Fruit fly (Drosophila melanogaster) whole organism, embryonic: ENCODE measurements around the gene Swip-1.

Experiments
- Aef1 ChIP-seq: fragments of 200-800 bp; sonication (Bioruptor generic); IDR thresholded peaks from 3 replicates; pipeline ENCODE4 v1.3.6; 2022; ENCODE audit warnings: missing biosample characterization, missing genetic modification characterization
- Asciz ChIP-seq: fragments of 200-800 bp; sonication (Bioruptor generic); optimal IDR thresholded peaks from 2 replicates; lab custom pipeline; 2017; ENCODE audit warnings: missing biosample characterization, mild to moderate bottlenecking, missing genetic modification characterization, missing genetic modification reagents
- Atf-2 ChIP-seq: fragments of 200-800 bp; sonication (Bioruptor generic); optimal IDR thresholded peaks from 2 replicates; lab custom pipeline; 2016; ENCODE audit warnings: missing biosample characterization, missing genetic modification characterization
- CG10274 ChIP-seq: fragments of 200-800 bp; sonication (Bioruptor generic); optimal IDR thresholded peaks from 3 replicates; lab custom pipeline; 2017; ENCODE audit warnings: missing biosample characterization, mild to moderate bottlenecking, missing genetic modification characterization
- CG10543 ChIP-seq: fragments of 200-800 bp; sonication (Bioruptor generic); optimal IDR thresholded peaks from 3 replicates; lab custom pipeline; 2017; ENCODE audit warnings: missing biosample characterization, mild to moderate bottlenecking, missing genetic modification characterization, moderate library complexity
- CG10959 ChIP-seq: fragments of 200-800 bp; sonication (Bioruptor generic); IDR thresholded peaks from 2 replicates; pipeline ENCODE4 v1.3.6; 2022; ENCODE audit warnings: missing biosample characterization, missing genetic modification characterization
- CG11723 ChIP-seq: fragments of 200-800 bp; sonication (Bioruptor generic); optimal IDR thresholded peaks from 2 replicates; lab custom pipeline; 2017; ENCODE audit warnings: missing biosample characterization, mild to moderate bottlenecking, missing genetic modification characterization
- CG12236 ChIP-seq: fragments of 200-800 bp; sonication (Bioruptor generic); optimal IDR thresholded peaks from 2 replicates; lab custom pipeline; 2016; ENCODE audit warnings: missing biosample characterization, missing genetic modification characterization
- CG13894 ChIP-seq: fragments of 200-800 bp; sonication (Bioruptor generic); optimal IDR thresholded peaks from 3 replicates; lab custom pipeline; 2018; ENCODE audit warnings: missing biosample characterization, mild to moderate bottlenecking, missing genetic modification characterization, moderate library complexity
- CG14710 ChIP-seq: fragments of 200-800 bp; sonication (Bioruptor generic); optimal IDR thresholded peaks from 3 replicates; lab custom pipeline; 2019; ENCODE audit warnings: missing biosample characterization, mild to moderate bottlenecking, missing genetic modification characterization, moderate library complexity
- CG1602 ChIP-seq: fragments of 200-800 bp; sonication (Bioruptor generic); optimal IDR thresholded peaks from 3 replicates; lab custom pipeline; 2016; ENCODE audit warnings: missing biosample characterization, missing genetic modification characterization
- CG16779 ChIP-seq: fragments of 200-800 bp; sonication (Bioruptor generic); IDR thresholded peaks from 2 replicates; pipeline ENCODE4 v1.3.6; 2022; ENCODE audit warnings: missing biosample characterization, missing genetic modification characterization
- CG17568 ChIP-seq: fragments of 200-800 bp; sonication (Bioruptor generic); optimal IDR thresholded peaks from 2 replicates; lab custom pipeline; 2018; ENCODE audit warnings: missing biosample characterization, mild to moderate bottlenecking, missing genetic modification characterization, moderate library complexity
- CG18262 ChIP-seq: fragments of 200-800 bp; optimal IDR thresholded peaks from 3 replicates; lab custom pipeline; 2019; ENCODE audit warnings: missing biosample characterization, mild to moderate bottlenecking, missing genetic modification characterization, moderate library complexity
- CG18599 ChIP-seq: fragments of 200-800 bp; sonication (Bioruptor generic); optimal IDR thresholded peaks from 3 replicates; lab custom pipeline; 2017; ENCODE audit warnings: missing biosample characterization, missing genetic modification characterization, mild to moderate bottlenecking, moderate library complexity, missing genetic modification reagents
- CG3065 ChIP-seq: fragments of 200-800 bp; sonication (Bioruptor generic); optimal IDR thresholded peaks from 2 replicates; lab custom pipeline; 2016; ENCODE audit warnings: missing biosample characterization, missing genetic modification characterization
- CG34422 ChIP-seq: fragments of 200-800 bp; sonication (Bioruptor generic); IDR thresholded peaks from 3 replicates; pipeline ENCODE4 v1.3.6; 2022; ENCODE audit warnings: missing biosample characterization, missing genetic modification characterization
- CG4282 ChIP-seq: fragments of 200-800 bp; sonication (Bioruptor generic); optimal IDR thresholded peaks from 2 replicates; lab custom pipeline; 2016; ENCODE audit warnings: missing biosample characterization, missing genetic modification characterization
- CG43689 ChIP-seq: fragments of 200-800 bp; sonication (Bioruptor generic); IDR thresholded peaks from 2 replicates; pipeline ENCODE4 v1.3.6; 2022; ENCODE audit warnings: missing biosample characterization, missing genetic modification characterization
- CG4404 ChIP-seq: fragments of 200-800 bp; sonication (Bioruptor generic); IDR thresholded peaks from 2 replicates; pipeline ENCODE4 v1.3.6; 2022; ENCODE audit warnings: missing biosample characterization, missing genetic modification characterization
- Gug ChIP-seq: fragments of 200-800 bp; sonication (Bioruptor generic); IDR thresholded peaks from 4 replicates; pipeline ENCODE4 v1.3.6; 2022; ENCODE audit warnings: missing biosample characterization, missing genetic modification characterization
- HLHmδ ChIP-seq: fragments of 200-800 bp; sonication (Bioruptor generic); optimal IDR thresholded peaks from 2 replicates; lab custom pipeline; 2018; ENCODE audit warnings: missing biosample characterization, mild to moderate bottlenecking, missing genetic modification characterization, moderate library complexity
- Hmr ChIP-seq: fragments of 200-800 bp; sonication (Bioruptor generic); optimal IDR thresholded peaks from 3 replicates; lab custom pipeline; 2017; ENCODE audit warnings: mild to moderate bottlenecking, missing biosample characterization, missing genetic modification reagents, missing genetic modification characterization
- MESR4 ChIP-seq: fragments of 200-800 bp; sonication (Bioruptor generic); optimal IDR thresholded peaks from 2 replicates; lab custom pipeline; 2018; ENCODE audit warnings: missing biosample characterization, mild to moderate bottlenecking, missing genetic modification characterization, moderate library complexity
- Nf-YA ChIP-seq: fragments of 200-800 bp; sonication (Bioruptor generic); IDR thresholded peaks from 2 replicates; pipeline ENCODE4 v1.3.6; 2022; ENCODE audit warnings: missing biosample characterization, missing genetic modification characterization
- PHDP ChIP-seq: fragments of 200-800 bp; sonication (Bioruptor generic); optimal IDR thresholded peaks from 3 replicates; lab custom pipeline; 2018; ENCODE audit warnings: missing biosample characterization, mild to moderate bottlenecking, missing genetic modification characterization, moderate library complexity
- ara ChIP-seq: fragments of 200-800 bp; sonication (Bioruptor generic); IDR thresholded peaks from 2 replicates; pipeline ENCODE4 v1.3.6; 2022; ENCODE audit warnings: missing biosample characterization, missing genetic modification characterization
- az2 ChIP-seq: fragments of 200-800 bp; sonication (Bioruptor generic); optimal IDR thresholded peaks from 3 replicates; lab custom pipeline; 2016; ENCODE audit warnings: missing biosample characterization, missing genetic modification characterization
- br ChIP-seq: fragments of >200 bp; optimal IDR thresholded peaks from 2 replicates; lab custom pipeline; 2017
- chm ChIP-seq: fragments of 200-800 bp; sonication (Bioruptor generic); IDR thresholded peaks from 2 replicates; pipeline ENCODE4 v1.3.6; 2022; ENCODE audit warnings: missing biosample characterization, missing genetic modification characterization
- da ChIP-seq: fragments of 200-800 bp; sonication (Bioruptor generic); optimal IDR thresholded peaks from 2 replicates; lab custom pipeline; 2016; ENCODE audit warnings: missing biosample characterization, missing genetic modification characterization
- dan ChIP-seq: fragments of 200-800 bp; sonication (Bioruptor generic); IDR thresholded peaks from 2 replicates; pipeline ENCODE4 v1.3.6; 2022; ENCODE audit warnings: missing biosample characterization, missing genetic modification characterization
- dimm ChIP-seq: fragments of 200-800 bp; sonication (Bioruptor generic); IDR thresholded peaks from 2 replicates; pipeline ENCODE4 v1.3.6; 2022; ENCODE audit warnings: missing biosample characterization, missing genetic modification characterization
- gcm ChIP-seq: fragments of 200-800 bp; sonication (Bioruptor generic); optimal IDR thresholded peaks from 2 replicates; lab custom pipeline; 2019; ENCODE audit warnings: missing biosample characterization, mild to moderate bottlenecking, missing genetic modification characterization, moderate library complexity
- ken ChIP-seq: fragments of 200-800 bp; sonication (Bioruptor generic); IDR thresholded peaks from 3 replicates; pipeline ENCODE4 v1.3.6; 2022; ENCODE audit warnings: missing biosample characterization, missing genetic modification characterization
- lbe ChIP-seq: fragments of 200-800 bp; sonication (Bioruptor generic); optimal IDR thresholded peaks from 2 replicates; lab custom pipeline; 2016; ENCODE audit warnings: missing biosample characterization, mild to moderate bottlenecking, missing genetic modification characterization
- luna ChIP-seq: fragments of 200-800 bp; sonication (Bioruptor generic); optimal IDR thresholded peaks from 2 replicates; lab custom pipeline; 2016; ENCODE audit warnings: missing biosample characterization, missing genetic modification characterization
- oc ChIP-seq: fragments of 200-800 bp; sonication (Bioruptor generic); optimal IDR thresholded peaks from 2 replicates; lab custom pipeline; 2018; ENCODE audit warnings: missing biosample characterization, mild to moderate bottlenecking, missing genetic modification characterization, moderate library complexity
- org-1 ChIP-seq: fragments of 200-800 bp; sonication (Bioruptor generic); optimal IDR thresholded peaks from 2 replicates; lab custom pipeline; 2017; ENCODE audit warnings: missing biosample characterization, missing genetic modification characterization
- peb ChIP-seq: fragments of 200-800 bp; sonication (Bioruptor generic); IDR thresholded peaks from 2 replicates; pipeline ENCODE4 v1.3.6; 2022; ENCODE audit warnings: missing biosample characterization, missing genetic modification characterization
- pum ChIP-seq: fragments of 200-800 bp; sonication (Bioruptor generic); optimal IDR thresholded peaks from 2 replicates; lab custom pipeline; 2016; ENCODE audit warnings: missing biosample characterization, missing genetic modification characterization
- pzg ChIP-seq: fragments of 200-800 bp; sonication (Bioruptor generic); optimal IDR thresholded peaks from 3 replicates; lab custom pipeline; 2018; ENCODE audit warnings: missing biosample characterization, mild to moderate bottlenecking, missing genetic modification characterization, moderate library complexity
- row ChIP-seq: fragments of 200-800 bp; sonication (Bioruptor generic); IDR thresholded peaks from 3 replicates; pipeline ENCODE4 v1.3.6; 2022; ENCODE audit warnings: missing biosample characterization, missing genetic modification characterization
- sisA ChIP-seq: fragments of 200-800 bp; sonication (Bioruptor generic); IDR thresholded peaks from 2 replicates; pipeline ENCODE4 v1.3.6; 2022; ENCODE audit warnings: missing biosample characterization, missing genetic modification characterization
- slou ChIP-seq: fragments of 200-800 bp; sonication (Bioruptor generic); optimal IDR thresholded peaks from 3 replicates; lab custom pipeline; 2016; ENCODE audit warnings: missing biosample characterization, missing genetic modification characterization
- sna ChIP-seq: fragments of 200-800 bp; sonication (Bioruptor generic); IDR thresholded peaks from 2 replicates; pipeline ENCODE4 v1.3.6; 2022; ENCODE audit warnings: missing biosample characterization, missing genetic modification characterization; ENCODE audit not compliant: partially characterized antibody
- toy ChIP-seq: fragments of 200-800 bp; sonication (Bioruptor generic); IDR thresholded peaks from 2 replicates; pipeline ENCODE4 v1.3.6; 2022; ENCODE audit warnings: missing biosample characterization, missing genetic modification characterization
- usp ChIP-seq: fragments of >200 bp; optimal IDR thresholded peaks from 2 replicates; lab custom pipeline; 2017; ENCODE audit warnings: missing biosample characterization, missing genetic modification characterization
- vvl ChIP-seq: fragments of 200-800 bp; sonication (Bioruptor generic); IDR thresholded peaks from 2 replicates; pipeline ENCODE4 v1.3.6; 2022; ENCODE audit warnings: missing biosample characterization, missing genetic modification characterization
- zfh2 ChIP-seq: fragments of 200-800 bp; sonication (Bioruptor generic); optimal IDR thresholded peaks from 2 replicates; lab custom pipeline; 2016; ENCODE audit warnings: missing biosample characterization, missing genetic modification characterization

The Swip-1 gene

dm6 chr2L:19023972-19024743 lies 37.1 kb upstream of the Swip-1 start (continued):
- TF ChIP-seq row (GFP tag; lab: Robert Waterston, UW) (peak; percentile 70), MESR4 (GFP tag; lab: Kevin White, UChicago) (no peak), CG17568 (no peak), sna (GFP tag; lab: Robert Waterston, UW) (no peak), Atf-2 (GFP tag; lab: Kevin White, UChicago) (no peak), slou (GFP tag; lab: Kevin White, UChicago) (peak; percentile 56), PHDP (tag; lab: Kevin White, UChicago) (peak; percentile 79), vvl (no peak), CG13894 (tag; lab: Kevin White, UChicago) (peak; percentile 28), Aef1 (GFP tag; lab: Robert Waterston, UW) (peak; percentile 44; the same call in 2 of the 3 replicates), dan (GFP tag; lab: Robert Waterston, UW) (no peak), HLHmδ (no peak), CG4404 (GFP tag; lab: Robert Waterston, UW) (no peak; the same call in 1 of the 2 replicates), chm (0 out of 2 replicates have a peak, but pooled peaks have one; percentile 16), luna (no peak), zfh2 (GFP tag; lab: Kevin White, UChicago) (no peak), CG11723 (GFP tag; lab: Kevin White, UChicago) (peak; percentile 41), CG1602 (no peak), pum (GFP tag; lab: Kevin White, UChicago) (peak; percentile 17), Gug (GFP tag; lab: Robert Waterston, UW) (0 out of 4 replicates have a peak, but pooled peaks have one; percentile 25), br (no peak), sisA (GFP tag; lab: Robert Waterston, UW) (peak; percentile 62), toy (GFP tag; lab: Robert Waterston, UW) (0 out of 2 replicates have a peak, but pooled peaks have one; percentile 11), Asciz (GFP tag; lab: Kevin White, UChicago) (peak; percentile 47), CG12236 (GFP tag; lab: Kevin White, UChicago) (no peak), da (GFP tag; lab: Kevin White, UChicago) (no peak), CG43689 (no peak), usp (GFP tag; lab: Kevin White, UChicago) (no peak), CG14710 (tag; lab: Kevin White, UChicago) (peak; percentile 41), CG16779 (no peak), CG10959 (GFP tag; lab: Robert Waterston, UW) (no peak), CG34422 (no peak), Hmr (GFP tag; lab: Kevin White, UChicago) (peak; percentile 88), CG18599 (GFP tag; lab: Kevin White, UChicago) (peak; percentile 92), org-1 (GFP tag; lab: Kevin White, UChicago) (peak; percentile 74), peb (no peak; the same call in 1 of the 2 replicates), CG3065 (GFP tag; lab: Kevin White, UChicago) (no peak), lbe (GFP tag; lab: Kevin White, UChicago) (no peak), pzg (GFP tag; lab: Kevin White, UChicago) (no peak), CG10543 (peak; percentile 80), CG18262 (peak; percentile 73), Nf-YA (GFP tag; lab: Robert Waterston, UW) (no peak), oc (tag; lab: Kevin White, UChicago) (peak; percentile 31), CG10274 (GFP tag; lab: Kevin White, UChicago) (peak; percentile 9), CG4282 (GFP tag; lab: Kevin White, UChicago) (no peak), gcm (GFP tag; lab: Kevin White, UChicago) (peak; percentile 57), az2 (GFP tag; lab: Kevin White, UChicago) (peak; percentile 45), ara (GFP tag; lab: Robert Waterston, UW) (0 out of 2 replicates have a peak, but pooled peaks have one; percentile 14), dimm (GFP tag; lab: Robert Waterston, UW) (no peak), ken (GFP tag; lab: Robert Waterston, UW) (no peak; the same call in 2 of the 3 replicates)
